Fruit fly (Drosophila melanogaster): ENCODE measurements around the gene CG16721.

CG16721 gene

dm6 chrX:5924378-5924777 lies 44.7 kb downstream of the CG16721 start:
- TF ChIP-seq Crg-1 (GFP tag; optimal IDR thresholded peaks at IDR 0.05) = no peak
- TF ChIP-seq kay (GFP tag; ENCODE audit: borderline replicate concordance) = no peak
- no peak for TF ChIP-seq CG12768 (GFP tag; optimal IDR thresholded peaks at IDR 0.05)
- no peak for TF ChIP-seq CG7045 (GFP tag; optimal IDR thresholded peaks at IDR 0.05)
- no peak for TF ChIP-seq Mnt (GFP tag; optimal IDR thresholded peaks at IDR 0.05)
- no peak for TF ChIP-seq cic (GFP tag; optimal IDR thresholded peaks at IDR 0.05)
- no peak for TF ChIP-seq CG14711 (tag; optimal IDR thresholded peaks at IDR 0.05)
- TF ChIP-seq Hr96 (GFP tag; optimal IDR thresholded peaks at IDR 0.05) = no peak

- TF ChIP-seq CG33017 (tag; optimal IDR thresholded peaks at IDR 0.05) (no peak), bab1 (GFP tag; optimal IDR thresholded peaks at IDR 0.05) (peak; percentile 78), CG14711 (tag; optimal IDR thresholded peaks at IDR 0.05) (peak; percentile 59)
These were observed 46.2 kb downstream of the CG16721 start for dm6 chrX:5925793-5926418.

dm6 chrX:5926718-5927117 lies 47.0 kb downstream of the CG16721 start:
- TF ChIP-seq bab1 (GFP tag; optimal IDR thresholded peaks at IDR 0.05) (peak; percentile 73), CG1620 (GFP tag; optimal IDR thresholded peaks at IDR 0.05) (no peak), tj (GFP tag; optimal IDR thresholded peaks at IDR 0.05) (peak; percentile 1), CG14711 (tag; optimal IDR thresholded peaks at IDR 0.05) (peak; percentile 4)

dm6 chrX:5932345-5932995 lies 52.8 kb downstream of the CG16721 start:
- TF ChIP-seq cic (GFP tag; optimal IDR thresholded peaks at IDR 0.05) (no peak), CG14711 (tag; optimal IDR thresholded peaks at IDR 0.05) (peak; percentile 69), ovo (GFP tag; optimal IDR thresholded peaks at IDR 0.05) (peak; percentile 13), Clk (GFP tag; optimal IDR thresholded peaks at IDR 0.05) (no peak), Crg-1 (GFP tag; optimal IDR thresholded peaks at IDR 0.05) (peak; percentile 21), CG1620 (GFP tag; optimal IDR thresholded peaks at IDR 0.05) (peak; percentile 79), CG12768 (GFP tag; optimal IDR thresholded peaks at IDR 0.05) (no peak), bab1 (GFP tag; optimal IDR thresholded peaks at IDR 0.05) (peak; percentile 96), CG5204 (GFP tag; optimal IDR thresholded peaks at IDR 0.05) (no peak), toe (GFP tag; optimal IDR thresholded peaks at IDR 0.05) (no peak), tj (GFP tag; optimal IDR thresholded peaks at IDR 0.05) (peak; percentile 69), cnc (optimal IDR thresholded peaks at IDR 0.05) (no peak), pad (GFP tag; optimal IDR thresholded peaks at IDR 0.05) (peak; percentile 63), CG7101 (tag; optimal IDR thresholded peaks at IDR 0.05) (peak; percentile 70), Hr96 (GFP tag; optimal IDR thresholded peaks at IDR 0.05) (peak; percentile 27)
